Worm (Caenorhabditis elegans): Measurements from ENCODE around the gene C33H5.2.

ce11 chrIV:7851291-7851690 lies 46.5 kb downstream of the C33H5.2 start:
- TF ChIP-seq skn-1 (tag; optimal IDR thresholded peaks at IDR 0.05) (no peak), F13H6.1 (tag; optimal IDR thresholded peaks at IDR 0.05) (no peak), snpc-4 (tag; optimal IDR thresholded peaks at IDR 0.05) (no peak), egl-27 (tag; optimal IDR thresholded peaks at IDR 0.05) (no peak), nhr-237 (tag; optimal IDR thresholded peaks at IDR 0.05) (no peak), mbf-1 (tag; optimal IDR thresholded peaks at IDR 0.05) (no peak), mab-5 (tag; optimal IDR thresholded peaks at IDR 0.05) (no peak), fos-1 (tag; optimal IDR thresholded peaks at IDR 0.05) (no peak), lsy-2 (tag; optimal IDR thresholded peaks at IDR 0.05) (no peak), ztf-4 (tag; optimal IDR thresholded peaks at IDR 0.05) (no peak), aly-2 (tag; optimal IDR thresholded peaks at IDR 0.05) (no peak), elt-3 (tag; optimal IDR thresholded peaks at IDR 0.05) (no peak)

Measured in whole organism, L2 larva.